Fruit fly (Drosophila melanogaster) whole organism, embryonic: ENCODE data around the gene UGP.
A peak's percentile ranks its signal among the peaks of the same experiment; 100 is the strongest.

Source experiments
- Abd-B ChIP-seq: fragments of 200-800 bp; sonication (Bioruptor generic); optimal IDR thresholded peaks from 2 replicates; lab custom pipeline; 2018; ENCODE audit warnings: missing biosample characterization, mild to moderate bottlenecking, missing genetic modification characterization, moderate library complexity
- Bgb ChIP-seq: fragments of 200-800 bp; sonication (Bioruptor generic); IDR thresholded peaks from 2 replicates; pipeline ENCODE4 v1.3.6; 2022; ENCODE audit warnings: missing biosample characterization, missing genetic modification characterization; ENCODE audit not compliant: partially characterized antibody
- CG10147 ChIP-seq: fragments of 200-800 bp; sonication (Bioruptor generic); optimal IDR thresholded peaks from 2 replicates; lab custom pipeline; 2019; ENCODE audit warnings: missing biosample characterization, mild to moderate bottlenecking, missing genetic modification characterization, moderate library complexity
- CG10543 ChIP-seq: fragments of 200-800 bp; sonication (Bioruptor generic); optimal IDR thresholded peaks from 3 replicates; lab custom pipeline; 2017; ENCODE audit warnings: missing biosample characterization, mild to moderate bottlenecking, missing genetic modification characterization, moderate library complexity
- CG14441 ChIP-seq: fragments of 200-800 bp; sonication (Bioruptor generic); IDR thresholded peaks from 2 replicates; pipeline ENCODE4 v1.3.6; 2022; ENCODE audit warnings: missing biosample characterization, missing genetic modification characterization
- CG15601 ChIP-seq: fragments of 200-800 bp; sonication (Bioruptor generic); optimal IDR thresholded peaks from 3 replicates; lab custom pipeline; 2019; ENCODE audit warnings: missing biosample characterization, mild to moderate bottlenecking, missing genetic modification characterization, moderate library complexity
- CG1602 ChIP-seq: fragments of 200-800 bp; sonication (Bioruptor generic); optimal IDR thresholded peaks from 3 replicates; lab custom pipeline; 2016; ENCODE audit warnings: missing biosample characterization, missing genetic modification characterization
- CG17385 ChIP-seq: fragments of 200-800 bp; sonication (Bioruptor generic); optimal IDR thresholded peaks from 3 replicates; lab custom pipeline; 2018; ENCODE audit warnings: missing biosample characterization, mild to moderate bottlenecking, missing genetic modification characterization
- CG1792 ChIP-seq: fragments of 200-800 bp; sonication (Bioruptor generic); optimal IDR thresholded peaks from 2 replicates; lab custom pipeline; 2016; ENCODE audit warnings: missing biosample characterization, missing genetic modification characterization
- CG2116 ChIP-seq: fragments of 200-800 bp; sonication (Bioruptor generic); optimal IDR thresholded peaks from 3 replicates; lab custom pipeline; 2018; ENCODE audit warnings: missing biosample characterization, mild to moderate bottlenecking, missing genetic modification characterization
- CG3163 ChIP-seq: fragments of 200-800 bp; sonication (Bioruptor generic); optimal IDR thresholded peaks from 3 replicates; lab custom pipeline; 2016; ENCODE audit warnings: missing biosample characterization, missing genetic modification characterization
- CG33213 ChIP-seq: fragments of 200-800 bp; sonication (Bioruptor generic); optimal IDR thresholded peaks from 3 replicates; lab custom pipeline; 2016; ENCODE audit warnings: missing biosample characterization, missing genetic modification characterization
- CG34224 ChIP-seq: fragments of 200-800 bp; sonication (Bioruptor generic); IDR thresholded peaks from 3 replicates; pipeline ENCODE4 v1.3.6; 2022; ENCODE audit warnings: missing biosample characterization, missing genetic modification characterization; ENCODE audit not compliant: partially characterized antibody
- CG4730 ChIP-seq: fragments of 200-800 bp; sonication (Bioruptor generic); IDR thresholded peaks from 2 replicates; pipeline ENCODE4 v1.3.6; 2022; ENCODE audit warnings: missing biosample characterization, missing genetic modification characterization
- CG6689 ChIP-seq: fragments of 200-800 bp; sonication (Bioruptor generic); IDR thresholded peaks from 2 replicates; pipeline ENCODE4 v1.3.6; 2022; ENCODE audit warnings: missing biosample characterization, missing genetic modification characterization
- CrebB ChIP-seq: fragments of 200-800 bp; sonication (Bioruptor generic); optimal IDR thresholded peaks from 3 replicates; lab custom pipeline; 2018; ENCODE audit warnings: missing biosample characterization, mild to moderate bottlenecking, missing genetic modification characterization
- Dad ChIP-seq: fragments of 200-800 bp; sonication (Bioruptor generic); optimal IDR thresholded peaks from 3 replicates; lab custom pipeline; 2016; ENCODE audit warnings: missing biosample characterization, missing genetic modification characterization
- Deaf1 ChIP-seq: fragments of 200-800 bp; optimal IDR thresholded peaks from 3 replicates; lab custom pipeline; 2019; ENCODE audit warnings: missing biosample characterization, mild to moderate bottlenecking, missing genetic modification characterization, moderate library complexity
- E2f1 ChIP-seq: fragments of 200-800 bp; sonication (Bioruptor generic); IDR thresholded peaks from 2 replicates; pipeline ENCODE4 v1.3.6; 2022; ENCODE audit warnings: missing biosample characterization, missing genetic modification characterization
- Eip74EF ChIP-seq, 2 experiments: fragments of 200-800 bp in 1 of 2; fragments of >200 bp in 1 of 2; sonication (Bioruptor generic) in 1 of 2; optimal IDR thresholded peaks; 2 replicates each; lab custom pipeline; 2017 to 2019; ENCODE audit warnings: missing biosample characterization in 2 of 2, missing genetic modification characterization in 2 of 2, mild to moderate bottlenecking in 1 of 2, moderate library complexity in 1 of 2
- Ets97D ChIP-seq: fragments of 200-800 bp; sonication (Bioruptor generic); optimal IDR thresholded peaks from 3 replicates; lab custom pipeline; 2016; ENCODE audit warnings: missing biosample characterization, missing genetic modification characterization
- HLH54F ChIP-seq: fragments of 200-800 bp; sonication (Bioruptor generic); optimal IDR thresholded peaks from 3 replicates; lab custom pipeline; 2016; ENCODE audit warnings: missing biosample characterization, missing genetic modification characterization
- HmgZ ChIP-seq: fragments of 200-800 bp; sonication (Bioruptor generic); optimal IDR thresholded peaks from 2 replicates; lab custom pipeline; 2018; ENCODE audit warnings: missing biosample characterization, mild to moderate bottlenecking, missing genetic modification characterization
- Hmr ChIP-seq: fragments of 200-800 bp; sonication (Bioruptor generic); optimal IDR thresholded peaks from 3 replicates; lab custom pipeline; 2017; ENCODE audit warnings: mild to moderate bottlenecking, missing biosample characterization, missing genetic modification reagents, missing genetic modification characterization
- Lhr ChIP-seq: fragments of 200-800 bp; sonication (Bioruptor generic); optimal IDR thresholded peaks from 3 replicates; lab custom pipeline; 2017; ENCODE audit warnings: mild to moderate bottlenecking, missing biosample characterization, missing genetic modification reagents, missing genetic modification characterization
- MBD-R2 ChIP-seq: fragments of 200-800 bp; sonication (Bioruptor generic); IDR thresholded peaks from 2 replicates; pipeline ENCODE4 v1.3.6; 2022; ENCODE audit warnings: missing biosample characterization, missing genetic modification characterization
- MESR4 ChIP-seq: fragments of 200-800 bp; sonication (Bioruptor generic); optimal IDR thresholded peaks from 2 replicates; lab custom pipeline; 2018; ENCODE audit warnings: missing biosample characterization, mild to moderate bottlenecking, missing genetic modification characterization, moderate library complexity
- Mes4 ChIP-seq: fragments of 200-800 bp; sonication (Bioruptor generic); optimal IDR thresholded peaks from 2 replicates; lab custom pipeline; 2016; ENCODE audit warnings: missing biosample characterization, missing genetic modification characterization
- Pdp1 ChIP-seq, 2 experiments: fragments of 200-800 bp; sonication (Bioruptor generic); optimal IDR thresholded peaks; 3 replicates each; lab custom pipeline; 2016; ENCODE audit warnings: missing biosample characterization in 2 of 2, missing genetic modification characterization in 2 of 2, mild to moderate bottlenecking in 1 of 2, moderate library complexity in 1 of 2
- Scr ChIP-seq: fragments of 200-800 bp; sonication (Bioruptor generic); IDR thresholded peaks from 2 replicates; pipeline ENCODE4 v1.3.6; 2022; ENCODE audit warnings: missing biosample characterization, missing genetic modification characterization; ENCODE audit not compliant: partially characterized antibody
- TFAM ChIP-seq: fragments of 200-800 bp; sonication (Bioruptor generic); optimal IDR thresholded peaks from 2 replicates; lab custom pipeline; 2017; ENCODE audit warnings: missing biosample characterization, missing genetic modification characterization, inconsistent platforms
- abd-A ChIP-seq: fragments of 200-800 bp; sonication (Bioruptor generic); optimal IDR thresholded peaks from 3 replicates; lab custom pipeline; 2019; ENCODE audit warnings: missing biosample characterization, mild to moderate bottlenecking, missing genetic modification characterization, moderate library complexity
- amos ChIP-seq: fragments of 200-800 bp; sonication (Bioruptor generic); IDR thresholded peaks from 2 replicates; pipeline ENCODE4 v1.3.6; 2022; ENCODE audit warnings: missing biosample characterization, missing genetic modification characterization; ENCODE audit not compliant: partially characterized antibody
- corto ChIP-seq: fragments of 200-800 bp; sonication (Bioruptor generic); optimal IDR thresholded peaks from 2 replicates; lab custom pipeline; 2016; ENCODE audit warnings: missing biosample characterization, mild to moderate bottlenecking, missing genetic modification characterization, moderate library complexity
- croc ChIP-seq: fragments of 200-800 bp; sonication (Bioruptor generic); conservative IDR thresholded peaks from 3 replicates; pipeline ENCODE4 v1.3.6; 2022; ENCODE audit warnings: missing biosample characterization, missing genetic modification characterization
- ems ChIP-seq: fragments of 200-800 bp; sonication (Bioruptor generic); optimal IDR thresholded peaks from 3 replicates; lab custom pipeline; 2016; ENCODE audit warnings: missing biosample characterization, missing genetic modification characterization
- gem ChIP-seq: fragments of 200-800 bp; sonication (Bioruptor generic); optimal IDR thresholded peaks from 2 replicates; lab custom pipeline; 2019; ENCODE audit warnings: missing biosample characterization, mild to moderate bottlenecking, missing genetic modification characterization, moderate library complexity
- ham ChIP-seq: fragments of 200-800 bp; sonication (Bioruptor generic); IDR thresholded peaks from 2 replicates; pipeline ENCODE4 v1.3.6; 2022; ENCODE audit warnings: missing biosample characterization, missing genetic modification characterization
- insv ChIP-seq, 2 experiments: fragments of 200-800 bp; sonication (Bioruptor generic); optimal IDR thresholded peaks; 3 replicates each; lab custom pipeline; 2016 to 2018; ENCODE audit warnings: missing biosample characterization in 2 of 2, missing genetic modification characterization in 2 of 2
- lov ChIP-seq, 2 experiments: fragments of 200-800 bp in 1 of 2; fragments of >200 bp in 1 of 2; sonication (Bioruptor generic) in 1 of 2; IDR thresholded peaks in 1 of 2; optimal IDR thresholded peaks in 1 of 2; 2 replicates in 1 of 2; 3 replicates in 1 of 2; pipeline versions ENCODE4 v1.3.6 to Lab custom; 2017 to 2022; ENCODE audit warnings: missing biosample characterization in 1 of 2, missing genetic modification characterization in 1 of 2
- mam ChIP-seq: fragments of 200-800 bp; sonication (Bioruptor generic); optimal IDR thresholded peaks from 3 replicates; lab custom pipeline; 2016; ENCODE audit warnings: missing biosample characterization, missing genetic modification characterization
- otp ChIP-seq: fragments of 200-800 bp; sonication (Bioruptor generic); IDR thresholded peaks from 3 replicates; pipeline ENCODE4, ENCODE4 v1.3.6; 2022; ENCODE audit warnings: missing biosample characterization, missing genetic modification characterization
- prd ChIP-seq, 3 experiments: fragments of >200 bp in 2 of 3; fragments of 200-800 bp in 1 of 3; sonication (Bioruptor generic) in 1 of 3; optimal IDR thresholded peaks in 2 of 3; IDR thresholded peaks in 1 of 3; 2 replicates in 2 of 3; 3 replicates in 1 of 3; pipeline versions ENCODE4 v1.3.6 to Lab custom; 2017 to 2022; ENCODE audit warnings: missing biosample characterization in 1 of 3, missing genetic modification characterization in 1 of 3
- sd ChIP-seq: fragments of 200-800 bp; sonication (Bioruptor generic); optimal IDR thresholded peaks from 3 replicates; lab custom pipeline; 2018; ENCODE audit warnings: missing biosample characterization, mild to moderate bottlenecking, missing genetic modification characterization, moderate library complexity
- so ChIP-seq: fragments of 200-800 bp; sonication (Bioruptor generic); IDR thresholded peaks from 3 replicates; pipeline ENCODE4 v1.3.6; 2022; ENCODE audit warnings: missing biosample characterization, missing genetic modification characterization
- stc ChIP-seq: fragments of 200-800 bp; sonication (Bioruptor generic); IDR thresholded peaks from 2 replicates; pipeline ENCODE4 v1.3.6; 2022; ENCODE audit warnings: missing biosample characterization, missing genetic modification characterization
- stwl ChIP-seq: fragments of 200-800 bp; sonication (Bioruptor generic); optimal IDR thresholded peaks from 3 replicates; lab custom pipeline; 2018; ENCODE audit warnings: missing biosample characterization, mild to moderate bottlenecking, missing genetic modification characterization, moderate library complexity
- tx ChIP-seq: fragments of 200-800 bp; sonication (Bioruptor generic); optimal IDR thresholded peaks from 2 replicates; lab custom pipeline; 2016; ENCODE audit warnings: missing biosample characterization, missing genetic modification characterization
- wek ChIP-seq: fragments of 200-800 bp; sonication (Bioruptor generic); optimal IDR thresholded peaks from 3 replicates; lab custom pipeline; 2018; ENCODE audit warnings: missing biosample characterization, mild to moderate bottlenecking, missing genetic modification characterization, moderate library complexity

The UGP gene

dm6 chr3L:9381602-9382001 lies 22.9 kb upstream of the UGP start, which contains the start of gene Hsp23 (continued):
- peak; percentile 51 for TF ChIP-seq abd-A (tag; lab: Kevin White, UChicago)
- TF ChIP-seq MESR4 (GFP tag; lab: Kevin White, UChicago), result no peak
- no peak for TF ChIP-seq CG1792
- no peak for TF ChIP-seq HmgZ (tag; lab: Kevin White, UChicago)
- no peak for TF ChIP-seq otp (GFP tag; lab: Robert Waterston, UW)
- TF ChIP-seq tx (GFP tag; lab: Kevin White, UChicago), result no peak
- TF ChIP-seq sd (tag; lab: Kevin White, UChicago), result no peak
- no peak for TF ChIP-seq Eip74EF (GFP tag; optimal IDR thresholded peaks at IDR 0.05; lab: Kevin White, UChicago)
- peak in 1 of 2 experiments; percentile 40 for TF ChIP-seq Pdp1 (GFP tag; optimal IDR thresholded peaks at IDR 0.05; lab: Kevin White, UChicago)
- TF ChIP-seq Dad, result no peak
- TF ChIP-seq CG3163 (GFP tag; lab: Kevin White, UChicago), result no peak
- peak; percentile 30; the same call in 1 of the 3 replicates for TF ChIP-seq CG34224
- peak; percentile 41 for TF ChIP-seq CG15601 (tag; lab: Kevin White, UChicago)
- no peak for TF ChIP-seq Mes4 (GFP tag; lab: Kevin White, UChicago)
- TF ChIP-seq prd (optimal IDR thresholded peaks at IDR 0.05; lab: Kevin White, UChicago), result no peak
- no peak for TF ChIP-seq prd (GFP tag; IDR thresholded peaks at IDR 0.05; lab: Robert Waterston, UW)
- TF ChIP-seq HLH54F, result no peak
- no peak for TF ChIP-seq CG14441 (GFP tag; lab: Robert Waterston, UW)
- TF ChIP-seq CG6689 (GFP tag; lab: Robert Waterston, UW), result no peak
- TF ChIP-seq ham (GFP tag; lab: Robert Waterston, UW), result no peak
- peak; percentile 24 for TF ChIP-seq corto
- no peak for TF ChIP-seq CG1602 (GFP tag; lab: Kevin White, UChicago)
- no peak for TF ChIP-seq CG10147
- no peak for TF ChIP-seq mam (GFP tag; lab: Kevin White, UChicago)
- TF ChIP-seq TFAM (GFP tag; lab: Kevin White, UChicago), result no peak
- no peak for TF ChIP-seq Hmr (GFP tag; lab: Kevin White, UChicago)
- no peak for TF ChIP-seq gem
- peak; percentile 17; the same call in 1 of the 2 replicates for TF ChIP-seq Bgb (GFP tag; lab: Robert Waterston, UW)
- TF ChIP-seq CG33213 (GFP tag; lab: Kevin White, UChicago), result no peak
- peak; percentile 37; the same call in 1 of the 2 replicates for TF ChIP-seq amos (GFP tag; lab: Robert Waterston, UW)
- TF ChIP-seq CG2116 (GFP tag; lab: Kevin White, UChicago), result no peak
- no peak for TF ChIP-seq CG17385 (GFP tag; lab: Kevin White, UChicago)
- TF ChIP-seq Deaf1 (tag; lab: Kevin White, UChicago), result peak; percentile 77
- no peak for TF ChIP-seq Ets97D (GFP tag; lab: Kevin White, UChicago)
- no peak for TF ChIP-seq E2f1 (GFP tag; lab: Robert Waterston, UW)
- TF ChIP-seq Abd-B (GFP tag; lab: Kevin White, UChicago), result no peak
- TF ChIP-seq lov (optimal IDR thresholded peaks at IDR 0.05; lab: Kevin White, UChicago), result no peak
- no peak for TF ChIP-seq lov (GFP tag; IDR thresholded peaks at IDR 0.05; lab: Robert Waterston, UW)
- no peak; the same call in 2 of the 3 replicates for TF ChIP-seq so (GFP tag; lab: Robert Waterston, UW)
- TF ChIP-seq CG4730 (GFP tag; lab: Robert Waterston, UW), result no peak
- TF ChIP-seq CG10543 (GFP tag; lab: Kevin White, UChicago), result peak; percentile 17
- TF ChIP-seq Scr (GFP tag; lab: Robert Waterston, UW), result peak; percentile 44
- no peak for TF ChIP-seq stc (GFP tag; lab: Robert Waterston, UW)
- TF ChIP-seq wek (GFP tag; lab: Kevin White, UChicago), result peak; percentile 5
- 0 out of 2 replicates have a peak, but pooled peaks have one; percentile 9 for TF ChIP-seq MBD-R2 (GFP tag; lab: Robert Waterston, UW)
- TF ChIP-seq CrebB (tag; lab: Kevin White, UChicago), result no peak
- TF ChIP-seq croc, result no peak
- TF ChIP-seq insv (GFP tag; optimal IDR thresholded peaks at IDR 0.05; lab: Kevin White, UChicago), result peak in 1 of 2 experiments; percentile 40
- TF ChIP-seq Lhr, result no peak
- TF ChIP-seq stwl (tag; lab: Kevin White, UChicago), result no peak
- no peak for TF ChIP-seq ems (GFP tag; lab: Kevin White, UChicago)
